Fruit fly (Drosophila melanogaster): ENCODE data around the gene tgo.
A peak's percentile ranks its signal among the peaks of the same experiment; 100 is the strongest.

tgo gene

dm6 chr3R:9013765-9014380 lies 5.9 kb downstream of the tgo start (continued):
- peak; percentile 15 for TF ChIP-seq Ets96B (tag; optimal IDR thresholded peaks at IDR 0.05)
- peak; percentile 34 for TF ChIP-seq CG11902 (GFP tag; optimal IDR thresholded peaks at IDR 0.05)
- no peak for TF ChIP-seq spab (GFP tag; optimal IDR thresholded peaks at IDR 0.05)
- TF ChIP-seq svp (GFP tag) = peak; percentile 28
- TF ChIP-seq CG10669 (GFP tag; optimal IDR thresholded peaks at IDR 0.05) = no peak
- TF ChIP-seq Eip75B (GFP tag; optimal IDR thresholded peaks at IDR 0.05) = no peak
- peak; percentile 80 for TF ChIP-seq Eip78C (GFP tag)
- no peak for TF ChIP-seq CG11762 (GFP tag; optimal IDR thresholded peaks at IDR 0.05; ENCODE audit: insufficient read depth)
- no peak for TF ChIP-seq CG3919 (GFP tag; optimal IDR thresholded peaks at IDR 0.05)
- peak; percentile 65 for TF ChIP-seq Sox14 (GFP tag; optimal IDR thresholded peaks at IDR 0.05)

- no peak for TF ChIP-seq achi (GFP tag; optimal IDR thresholded peaks at IDR 0.05)
- no peak for TF ChIP-seq esn (GFP tag; optimal IDR thresholded peaks at IDR 0.05)
- no peak for TF ChIP-seq Eip93F (GFP tag; optimal IDR thresholded peaks at IDR 0.05)
- no peak for TF ChIP-seq CG6854 (GFP tag; optimal IDR thresholded peaks at IDR 0.05)
- TF ChIP-seq fkh (GFP tag; optimal IDR thresholded peaks at IDR 0.05) = no peak
- no peak for TF ChIP-seq Eip78C (GFP tag)
- TF ChIP-seq cyc (GFP tag; optimal IDR thresholded peaks at IDR 0.05) = no peak
- TF ChIP-seq Hr4 (GFP tag; optimal IDR thresholded peaks at IDR 0.05) = no peak
- no peak for TF ChIP-seq Gug (GFP tag; IDR thresholded peaks at IDR 0.05)
- no peak for TF ChIP-seq net (GFP tag; optimal IDR thresholded peaks at IDR 0.05)
Observed at dm6 chr3R:9011708-9012107, 8.1 kb downstream of the tgo start.

dm6 chr3R:9010695-9011094 lies 9.1 kb downstream of the tgo start:
- TF ChIP-seq eg (GFP tag; IDR thresholded peaks at IDR 0.05) = no peak
- TF ChIP-seq CG10631 (GFP tag; optimal IDR thresholded peaks at IDR 0.05) = no peak
- 0 out of 2 replicates have a peak, but pooled peaks have one; percentile 13 for TF ChIP-seq CG15336 (GFP tag; IDR thresholded peaks at IDR 0.05)
- TF ChIP-seq acj6 (GFP tag; optimal IDR thresholded peaks at IDR 0.05) = no peak

dm6 chr3R:9008202-9008601 lies 11.6 kb downstream of the tgo start, which contains the start of gene CG11983:
Gene CG11983 (plus strand): TSS chr3R:9008321.
- TF ChIP-seq dsx (GFP tag; optimal IDR thresholded peaks at IDR 0.05; ENCODE audit: poor library complexity, severe bottlenecking) = no peak
- 0 out of 3 replicates have a peak, but pooled peaks have one; percentile 23 for TF ChIP-seq CG6163 (GFP tag; IDR thresholded peaks at IDR 0.05)
- no peak for TF ChIP-seq Smox (GFP tag; optimal IDR thresholded peaks at IDR 0.05)
- TF ChIP-seq CG6276 (GFP tag; optimal IDR thresholded peaks at IDR 0.05) = no peak
- TF ChIP-seq spab (GFP tag; optimal IDR thresholded peaks at IDR 0.05) = no peak
- no peak for TF ChIP-seq vri (GFP tag; optimal IDR thresholded peaks at IDR 0.05)
- TF ChIP-seq fkh (GFP tag; optimal IDR thresholded peaks at IDR 0.05) = peak; percentile 39
- TF ChIP-seq Gug (GFP tag; IDR thresholded peaks at IDR 0.05) = no peak
- TF ChIP-seq Eip78C (GFP tag) = peak; percentile 60
- no peak for TF ChIP-seq net (GFP tag; optimal IDR thresholded peaks at IDR 0.05)
- no peak for TF ChIP-seq CG8319 (GFP tag; optimal IDR thresholded peaks at IDR 0.05)
- TF ChIP-seq CG10669 (GFP tag; optimal IDR thresholded peaks at IDR 0.05) = no peak
- TF ChIP-seq acj6 (GFP tag; optimal IDR thresholded peaks at IDR 0.05) = no peak
- no peak for TF ChIP-seq CG3919 (GFP tag; optimal IDR thresholded peaks at IDR 0.05)
- TF ChIP-seq CG3032 (tag; optimal IDR thresholded peaks at IDR 0.05) = peak; percentile 16
- TF ChIP-seq Lpt (GFP tag; optimal IDR thresholded peaks at IDR 0.05) = no peak
- TF ChIP-seq Hr39 (GFP tag; optimal IDR thresholded peaks at IDR 0.05) = no peak
- peak; percentile 47 for TF ChIP-seq Sox14 (GFP tag; optimal IDR thresholded peaks at IDR 0.05)
- TF ChIP-seq Sox102F (GFP tag; optimal IDR thresholded peaks at IDR 0.05) = no peak
- TF ChIP-seq ss (GFP tag; optimal IDR thresholded peaks at IDR 0.05) = no peak
- peak; percentile 13 for TF ChIP-seq Ets96B (tag; optimal IDR thresholded peaks at IDR 0.05)
- no peak for TF ChIP-seq achi (GFP tag; optimal IDR thresholded peaks at IDR 0.05)
- TF ChIP-seq CG11294 (GFP tag; IDR thresholded peaks at IDR 0.05) = no peak
- TF ChIP-seq topi (GFP tag; optimal IDR thresholded peaks at IDR 0.05) = no peak
- TF ChIP-seq Met (GFP tag; optimal IDR thresholded peaks at IDR 0.05) = no peak
- peak; percentile 67 for TF ChIP-seq CG1621 (tag; optimal IDR thresholded peaks at IDR 0.05)
- no peak for TF ChIP-seq dac (GFP tag; optimal IDR thresholded peaks at IDR 0.05)

Data from whole organism, prepupa.